Fruit fly (Drosophila melanogaster): ENCODE measurements around the gene CG46460.

CG46460 gene

DNA sequence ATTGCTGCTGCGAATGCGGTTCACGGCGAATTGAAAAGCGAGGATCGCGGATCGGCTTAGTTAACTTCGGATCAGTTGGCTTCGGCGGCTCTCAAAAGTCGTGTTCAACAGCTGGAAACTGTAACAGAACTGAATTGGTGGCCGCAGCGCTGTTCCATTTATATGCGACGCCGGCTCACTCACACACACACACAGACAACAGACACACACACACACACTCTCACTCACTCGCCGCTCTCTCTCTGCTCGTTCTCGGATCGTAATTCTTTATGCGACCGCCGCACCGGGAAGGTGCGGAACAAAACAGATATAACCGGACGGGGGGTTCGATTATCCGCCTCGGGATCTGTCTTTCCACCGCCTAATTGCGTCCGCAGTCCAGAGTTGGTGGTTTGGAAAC is at the start of gene CG46460:
TSS of gene CG46460 (minus strand) at position 139 of the 400 bp plus-strand sequence.
- no peak for TF ChIP-seq CG17801 (GFP tag; optimal IDR thresholded peaks at IDR 0.05; ENCODE audit: partially characterized antibody)

- TF ChIP-seq CG17801 (GFP tag; optimal IDR thresholded peaks at IDR 0.05; ENCODE audit: partially characterized antibody): no peak
These were observed 45.2 kb upstream of the CG46460 start for dm6 chr3L:4272167-4272773.

DNA sequence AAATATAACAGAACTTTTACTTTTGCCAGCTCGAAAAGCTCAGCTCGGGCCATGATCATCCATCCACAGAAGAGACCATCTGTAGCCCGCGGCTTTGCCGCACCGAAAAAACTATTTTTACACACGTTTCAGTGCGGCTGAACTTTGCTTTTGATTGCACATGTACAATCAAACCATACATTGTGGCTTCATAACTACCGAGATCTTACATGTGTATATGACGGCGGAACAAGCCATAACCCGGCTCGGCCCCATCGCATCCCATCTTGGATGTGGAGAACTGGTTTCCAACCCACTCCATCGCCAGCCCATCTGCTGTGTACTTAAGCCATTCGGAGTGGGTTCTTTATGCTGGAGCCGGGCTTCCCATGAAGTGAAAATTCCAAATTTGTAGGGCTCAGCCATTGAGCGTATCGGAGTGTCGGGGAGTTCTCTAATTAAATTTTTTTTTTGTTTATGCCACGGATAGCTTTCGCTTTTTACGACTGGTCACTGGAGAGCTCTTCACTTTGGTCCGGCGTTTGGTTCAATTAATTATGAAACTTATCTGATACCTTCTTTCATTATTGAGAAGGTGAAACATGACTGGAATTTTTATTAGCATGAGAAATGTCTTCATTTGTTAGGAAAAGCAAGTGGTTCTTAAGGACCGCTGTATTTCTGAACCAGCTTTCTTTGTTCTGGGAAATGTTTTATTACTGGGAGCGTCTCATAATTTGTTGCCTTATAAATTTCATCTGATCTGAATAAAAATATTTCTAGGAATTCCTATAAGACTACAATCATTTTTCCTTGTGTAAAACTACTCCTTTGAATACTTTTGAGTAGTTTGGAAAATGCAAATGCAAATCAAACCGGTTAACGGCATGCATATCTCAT is 44.1 kb upstream of the CG46460 start:
- TF ChIP-seq CG17801 (GFP tag; optimal IDR thresholded peaks at IDR 0.05; ENCODE audit: partially characterized antibody): no peak

DNA sequence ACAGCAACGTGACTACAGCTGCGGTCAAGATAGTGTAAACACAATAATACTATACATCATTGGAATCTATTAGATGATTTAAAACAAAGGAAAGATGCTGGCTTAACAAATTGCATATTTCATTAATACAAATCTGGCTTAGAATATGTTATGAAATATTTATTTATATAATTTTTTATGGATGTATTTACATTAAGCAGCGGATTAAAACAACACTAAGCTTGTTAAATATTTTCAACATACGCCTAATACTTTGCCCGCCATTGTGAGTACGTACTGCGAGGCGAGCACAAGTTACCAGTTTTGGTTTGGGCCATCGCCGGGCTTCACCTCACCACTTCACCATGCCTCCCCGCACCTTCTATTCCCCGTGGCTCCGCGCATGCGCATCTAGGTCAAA is 42.8 kb upstream of the CG46460 start:
- TF ChIP-seq CG17801 (GFP tag; optimal IDR thresholded peaks at IDR 0.05; ENCODE audit: partially characterized antibody): no peak

dm6 chr3L:4269208-4269607 is 42.1 kb upstream of the CG46460 start:
- TF ChIP-seq CG17801 (GFP tag; optimal IDR thresholded peaks at IDR 0.05; ENCODE audit: partially characterized antibody): no peak

- TF ChIP-seq CG17801 (GFP tag; optimal IDR thresholded peaks at IDR 0.05; ENCODE audit: partially characterized antibody): no peak
These were observed 40.3 kb upstream of the CG46460 start, which contains the start of gene CG33764 for dm6 chr3L:4267403-4267802. Gene CG33764, minus strand, starts transcription at chr3L:4267503.

DNA sequence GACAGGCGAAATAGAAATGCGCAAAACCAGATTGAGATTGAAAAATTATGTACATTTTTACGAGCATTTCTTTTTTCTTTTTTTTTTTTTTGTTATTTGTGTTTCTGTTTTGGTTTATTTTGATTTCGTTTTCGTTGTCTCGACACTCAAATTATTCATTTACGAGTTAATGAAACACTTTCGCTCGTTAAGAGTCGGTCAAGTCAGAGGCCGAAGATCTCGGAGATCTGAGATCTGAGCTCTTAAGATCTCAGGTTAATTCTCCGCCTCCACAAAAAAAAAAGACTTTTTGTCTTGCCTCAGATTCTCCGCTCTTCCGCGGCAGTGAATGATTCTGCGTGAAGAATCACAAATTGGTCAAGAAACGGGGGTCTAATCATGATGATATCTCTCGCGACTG is 38.7 kb upstream of the CG46460 start:
- TF ChIP-seq CG17801 (GFP tag; optimal IDR thresholded peaks at IDR 0.05; ENCODE audit: partially characterized antibody): no peak

DNA sequence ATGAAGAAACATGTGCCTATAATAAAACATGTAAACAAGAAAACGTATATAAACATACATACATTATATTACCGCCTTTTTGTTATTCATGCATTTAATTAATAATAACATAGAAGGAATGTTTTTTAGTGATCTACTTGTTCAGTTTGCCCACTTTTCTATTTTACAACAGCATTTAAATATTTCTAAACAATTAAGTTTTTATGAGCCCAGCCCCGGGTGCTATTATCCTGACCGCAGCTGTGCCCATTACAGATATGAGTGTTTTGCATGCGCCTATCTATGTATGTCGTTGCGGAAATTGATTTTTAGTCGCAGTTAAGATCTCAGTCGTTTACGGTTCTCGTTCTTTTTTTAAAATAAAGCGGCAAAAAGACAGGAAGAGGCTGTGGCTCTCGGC is 37.9 kb upstream of the CG46460 start:
- no peak for TF ChIP-seq CG17801 (GFP tag; optimal IDR thresholded peaks at IDR 0.05; ENCODE audit: partially characterized antibody)

DNA sequence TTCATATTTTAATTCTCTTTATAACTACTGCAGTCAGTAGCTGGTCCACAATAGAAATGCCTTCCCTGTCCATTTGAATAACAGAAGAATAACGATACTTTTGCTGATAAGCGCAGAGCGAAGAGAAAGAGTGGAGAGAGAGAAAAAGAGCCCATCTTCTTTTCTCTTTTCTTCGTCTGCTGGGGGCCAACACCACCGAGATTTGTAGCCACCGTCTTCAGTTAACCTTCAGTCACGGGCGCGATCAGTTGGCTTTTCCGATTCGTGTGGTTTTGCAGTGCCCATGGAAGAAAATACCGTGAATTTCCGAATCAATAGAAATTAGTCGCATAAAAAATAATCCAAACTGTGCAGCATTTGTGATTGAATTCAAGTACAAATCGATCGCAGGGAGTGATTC is 36.4 kb upstream of the CG46460 start, which contains the start of gene CG1273:
TSS of gene CG1273 (plus strand) at position 218 of the 400 bp plus-strand sequence.
- TF ChIP-seq CG17801 (GFP tag; optimal IDR thresholded peaks at IDR 0.05; ENCODE audit: partially characterized antibody): no peak

dm6 chr3L:4262384-4262783 is 35.3 kb upstream of the CG46460 start, which contains the start of the genes CG11586 and VhaM9.7-a:
Gene CG11586, minus strand, starts transcription at chr3L:4262470.
Gene VhaM9.7-a, plus strand, starts transcription at chr3L:4262705.
- peak; percentile 15 for TF ChIP-seq CG17801 (GFP tag; optimal IDR thresholded peaks at IDR 0.05; ENCODE audit: partially characterized antibody)

DNA sequence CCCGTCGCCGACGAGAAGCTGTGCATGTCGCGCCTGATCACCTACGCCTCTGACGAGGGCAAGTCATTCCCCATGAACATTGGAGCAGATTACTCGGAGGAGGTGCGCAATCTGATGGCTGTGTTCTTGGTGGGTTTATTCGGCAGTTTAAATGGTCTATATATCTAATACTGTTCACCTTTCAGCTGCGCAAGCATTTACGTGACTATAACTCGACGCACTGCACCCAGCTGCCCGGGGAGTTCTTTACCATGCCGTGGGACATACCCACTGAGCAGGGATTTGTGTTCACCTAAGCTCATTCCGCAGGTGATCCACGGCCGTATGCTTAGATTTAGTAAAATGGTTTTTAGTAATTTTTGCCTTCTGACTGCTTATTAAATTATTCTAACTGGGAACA is 34.1 kb upstream of the CG46460 start:
- no peak for TF ChIP-seq CG17801 (GFP tag; optimal IDR thresholded peaks at IDR 0.05; ENCODE audit: partially characterized antibody)

DNA sequence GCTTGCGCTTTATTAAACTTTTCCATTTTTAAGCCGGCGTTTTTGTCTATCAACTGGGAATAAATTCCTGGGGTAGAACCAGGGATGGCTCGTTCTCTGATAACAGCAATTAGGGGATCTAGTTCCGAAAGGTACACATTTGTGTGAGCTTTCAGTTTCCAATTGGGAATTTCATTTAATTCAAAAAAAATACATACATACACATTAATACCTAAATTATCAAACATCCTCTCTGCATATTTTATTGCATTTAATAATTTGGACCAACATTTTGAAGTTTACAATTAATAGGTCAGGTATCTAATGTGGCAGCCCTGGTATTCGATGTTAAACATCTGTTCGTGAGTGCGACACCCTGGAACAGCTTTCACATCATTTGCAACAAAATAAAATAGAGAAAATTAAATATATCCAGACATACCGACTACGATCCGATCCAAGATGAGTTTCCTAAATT is 32.0 kb upstream of the CG46460 start, which contains the start of the genes CG15011 and CG1309:
TSS of gene CG15011 (minus strand) at position 51 of the 457 bp plus-strand sequence.
TSS of gene CG1309 (plus strand) at position 329 of the 457 bp plus-strand sequence.
- peak; percentile 83 for TF ChIP-seq CG17801 (GFP tag; optimal IDR thresholded peaks at IDR 0.05; ENCODE audit: partially characterized antibody)

- peak; percentile 32 for TF ChIP-seq CG17801 (GFP tag; optimal IDR thresholded peaks at IDR 0.05; ENCODE audit: partially characterized antibody)
These were observed 27.3 kb upstream of the CG46460 start, which contains the start of the genes ago and CG1265 for dm6 chr3L:4254301-4254834. Gene ago, minus strand, starts transcription at chr3L:4254306. Gene CG1265, plus strand, starts transcription at chr3L:4254776.

DNA sequence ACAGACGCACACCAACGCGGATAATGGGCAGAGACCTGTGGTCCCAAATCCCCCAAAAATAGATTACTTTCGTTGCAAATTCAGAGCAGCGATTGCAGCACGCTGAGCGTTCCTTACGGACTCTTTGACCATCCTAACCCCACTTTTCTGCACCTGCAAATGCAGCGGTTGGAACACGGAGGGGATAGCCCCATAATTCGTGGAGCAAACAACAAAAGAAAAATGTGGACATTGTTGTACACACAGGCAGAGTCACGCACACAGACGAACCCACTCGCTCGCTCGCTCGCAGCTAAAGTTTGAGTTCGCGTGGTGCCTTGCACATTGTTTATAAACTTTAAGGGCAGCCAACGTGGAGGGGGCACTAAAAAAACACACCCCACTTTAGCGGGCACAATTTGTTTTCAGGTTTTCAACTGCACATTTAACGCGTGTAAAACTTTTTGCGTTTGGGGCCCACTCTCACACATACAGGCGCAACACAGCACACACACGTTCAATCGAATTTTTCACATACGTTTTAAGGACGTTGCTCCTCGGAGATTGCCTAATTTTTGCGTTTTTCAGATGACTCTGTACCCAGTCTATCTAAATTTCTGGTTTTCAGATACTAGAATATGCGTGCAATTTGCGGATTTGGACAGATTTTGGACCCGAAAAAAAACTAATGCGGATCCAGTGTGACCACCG is 26.7 kb upstream of the CG46460 start:
- no peak for TF ChIP-seq CG17801 (GFP tag; optimal IDR thresholded peaks at IDR 0.05; ENCODE audit: partially characterized antibody)

All from ovary, adult (tissue).